Worm (Caenorhabditis elegans): Measurements from ENCODE around the gene ZK632.4.
A peak's percentile ranks its signal among the peaks of the same experiment; 100 is the strongest.

Gene ZK632.4

ce11 chrIII:9825073-9825828, 18.0 kb upstream of the ZK632.4 start, which contains the start of gene ZK632.9 (continued):
- TF ChIP-seq mxl-1 (tag; optimal IDR thresholded peaks at IDR 0.05) (no peak), madf-6 (GFP tag; IDR thresholded peaks at IDR 0.05) (peak; percentile 79), pbrm-1 (GFP tag; IDR thresholded peaks at IDR 0.05) (no peak), tbp1 (GFP tag; optimal IDR thresholded peaks at IDR 0.05) (peak; percentile 14), K12H6.12 (tag; optimal IDR thresholded peaks at IDR 0.05) (no peak), Y53F4B.3 (GFP tag; IDR thresholded peaks at IDR 0.05) (no peak), F33H1.4 (GFP tag; IDR thresholded peaks at IDR 0.05) (peak; percentile 13; the same call in 1 of the 2 replicates), xnd-1 (tag; optimal IDR thresholded peaks at IDR 0.05) (peak; percentile 34), ekl-4 (GFP tag; IDR thresholded peaks at IDR 0.05) (no peak), ama-1 (optimal IDR thresholded peaks at IDR 0.05) (peak; percentile 70), ama-1 (GFP tag; optimal IDR thresholded peaks at IDR 0.05) (no peak), D2030.7 (GFP tag; IDR thresholded peaks at IDR 0.05) (0 out of 2 replicates have a peak, but pooled peaks have one; percentile 24), hrde-1 (tag; optimal IDR thresholded peaks at IDR 0.05; ENCODE audit: borderline replicate concordance) (no peak), let-526 (GFP tag; IDR thresholded peaks at IDR 0.05) (no peak), unc-130 (GFP tag; optimal IDR thresholded peaks at IDR 0.05) (no peak), T26A5.8 (tag; optimal IDR thresholded peaks at IDR 0.05) (no peak), ceh-27 (GFP tag; optimal IDR thresholded peaks at IDR 0.05) (no peak), rec-8 (tag; optimal IDR thresholded peaks at IDR 0.05) (no peak), nhr-27 (tag; optimal IDR thresholded peaks at IDR 0.05) (no peak), egl-18 (GFP tag; IDR thresholded peaks at IDR 0.05) (no peak), nfyb-1 (GFP tag; IDR thresholded peaks at IDR 0.05) (no peak), tbx-9 (tag; optimal IDR thresholded peaks at IDR 0.05; ENCODE audit: borderline replicate concordance) (peak; percentile 58), aptf-2 (GFP tag; conservative IDR thresholded peaks at IDR 0.05) (no peak), hmg-1.2 (GFP tag; IDR thresholded peaks at IDR 0.05) (peak; percentile 27), sea-2 (GFP tag; IDR thresholded peaks at IDR 0.05) (no peak), attf-3 (GFP tag; conservative IDR thresholded peaks at IDR 0.05) (no peak), attf-6 (GFP tag; IDR thresholded peaks at IDR 0.05) (no peak), ceh-91 (GFP tag; IDR thresholded peaks at IDR 0.05) (0 out of 2 replicates have a peak, but pooled peaks have one; percentile 10), F57A8.1 (GFP tag; optimal IDR thresholded peaks at IDR 0.05) (no peak), attf-5 (GFP tag; optimal IDR thresholded peaks at IDR 0.05) (no peak), egl-44 (GFP tag; IDR thresholded peaks at IDR 0.05) (no peak), T07F8.4 (tag; optimal IDR thresholded peaks at IDR 0.05) (no peak)

- TF ChIP-seq attf-3 (GFP tag; conservative IDR thresholded peaks at IDR 0.05) (no peak), egl-44 (GFP tag; IDR thresholded peaks at IDR 0.05) (no peak), efl-1 (GFP tag; optimal IDR thresholded peaks at IDR 0.05) (no peak), lir-1 (GFP tag; conservative IDR thresholded peaks at IDR 0.05) (no peak), ceh-100 (GFP tag; IDR thresholded peaks at IDR 0.05) (0 out of 2 replicates have a peak, but pooled peaks have one; percentile 35), aptf-2 (GFP tag; conservative IDR thresholded peaks at IDR 0.05) (no peak), athp-1 (tag; optimal IDR thresholded peaks at IDR 0.05) (peak; percentile 56), pha-4 (tag; optimal IDR thresholded peaks at IDR 0.05) (no peak), nhr-80 (tag; optimal IDR thresholded peaks at IDR 0.05) (no peak), snpc-3.4 (tag; optimal IDR thresholded peaks at IDR 0.05) (no peak), atf-7 (tag; optimal IDR thresholded peaks at IDR 0.05) (peak; percentile 51), lsy-27 (tag; optimal IDR thresholded peaks at IDR 0.05; ENCODE audit: borderline replicate concordance, insufficient read depth) (no peak), hmg-20 (GFP tag; IDR thresholded peaks at IDR 0.05) (no peak), K12H6.12 (tag; optimal IDR thresholded peaks at IDR 0.05) (no peak), D2030.7 (GFP tag; IDR thresholded peaks at IDR 0.05) (no peak), lin-35 (GFP tag; optimal IDR thresholded peaks at IDR 0.05) (peak in 1 of 3 experiments; percentile 47), B0019.2 (GFP tag; conservative IDR thresholded peaks at IDR 0.05) (no peak), F52B5.7 (tag; optimal IDR thresholded peaks at IDR 0.05) (no peak), unc-62 (GFP tag; optimal IDR thresholded peaks at IDR 0.05) (no peak), hlh-26 (GFP tag; conservative IDR thresholded peaks at IDR 0.05) (no peak)
These were observed 17.2 kb upstream of the ZK632.4 start, which contains the start of gene lin-52 for ce11 chrIII:9824330-9824934. lin-52 (minus strand) TSS chrIII:9824750.

Data from whole organism, young adult.